Fruit fly (Drosophila melanogaster): ENCODE data around the gene CG34280.

Gene CG34280

dm6 chr3R:17386168-17386819 is 17.2 kb downstream of the CG34280 start (continued):
- TF ChIP-seq CG9609 (GFP tag; optimal IDR thresholded peaks at IDR 0.05): peak; percentile 38
- no peak for TF ChIP-seq MESR4 (GFP tag; optimal IDR thresholded peaks at IDR 0.05)
- no peak for TF ChIP-seq CG2129 (GFP tag; IDR thresholded peaks at IDR 0.05; ENCODE audit: partially characterized antibody)
- TF ChIP-seq pfk (GFP tag; optimal IDR thresholded peaks at IDR 0.05): no peak
- no peak for TF ChIP-seq CG6683 (GFP tag; optimal IDR thresholded peaks at IDR 0.05)
- TF ChIP-seq CG12744 (GFP tag; optimal IDR thresholded peaks at IDR 0.05): no peak
- no peak for TF ChIP-seq HmgZ (tag; optimal IDR thresholded peaks at IDR 0.05)
- TF ChIP-seq CG5245 (GFP tag; optimal IDR thresholded peaks at IDR 0.05): peak; percentile 64
- peak; percentile 34 for TF ChIP-seq Nf-YB (GFP tag; optimal IDR thresholded peaks at IDR 0.05)
- peak in 1 of 2 experiments; percentile 57 for TF ChIP-seq eve (GFP tag; optimal IDR thresholded peaks at IDR 0.05)
- peak; percentile 12 for TF ChIP-seq Lhr (GFP tag; optimal IDR thresholded peaks at IDR 0.05)
- TF ChIP-seq CG10462 (GFP tag; optimal IDR thresholded peaks at IDR 0.05): peak; percentile 18
- TF ChIP-seq BEAF-32 (GFP tag; optimal IDR thresholded peaks at IDR 0.05): no peak
- peak; percentile 77 for TF ChIP-seq ATbp (GFP tag; optimal IDR thresholded peaks at IDR 0.05)
- TF ChIP-seq CG30020 (tag; optimal IDR thresholded peaks at IDR 0.05): no peak
- no peak for TF ChIP-seq CG33213 (GFP tag; optimal IDR thresholded peaks at IDR 0.05)
- TF ChIP-seq stwl (tag; optimal IDR thresholded peaks at IDR 0.05): no peak
- peak; percentile 96 for TF ChIP-seq Ets65A (GFP tag)
- no peak for TF ChIP-seq pita (GFP tag; optimal IDR thresholded peaks at IDR 0.05)
- peak; percentile 73 for TF ChIP-seq Sox100B (GFP tag; optimal IDR thresholded peaks at IDR 0.05)
- peak; percentile 17; the same call in 1 of the 2 replicates for TF ChIP-seq Oaz (GFP tag; IDR thresholded peaks at IDR 0.05)
- TF ChIP-seq ttk (GFP tag; IDR thresholded peaks at IDR 0.05): peak; percentile 72
- TF ChIP-seq crp (GFP tag; optimal IDR thresholded peaks at IDR 0.05): no peak
- peak; percentile 81 for TF ChIP-seq CG18262 (tag; optimal IDR thresholded peaks at IDR 0.05)
- peak in 1 of 2 experiments; percentile 29 for TF ChIP-seq Hr78 (GFP tag; optimal IDR thresholded peaks at IDR 0.05)
- TF ChIP-seq CG10565 (GFP tag; optimal IDR thresholded peaks at IDR 0.05): no peak
- TF ChIP-seq zen (tag; optimal IDR thresholded peaks at IDR 0.05): peak; percentile 35
- no peak for TF ChIP-seq vfl (GFP tag; optimal IDR thresholded peaks at IDR 0.05)
- TF ChIP-seq amos (GFP tag; IDR thresholded peaks at IDR 0.05; ENCODE audit: partially characterized antibody): no peak
- TF ChIP-seq shn (GFP tag; optimal IDR thresholded peaks at IDR 0.05): no peak
- peak; percentile 31 for TF ChIP-seq CG12236 (GFP tag; optimal IDR thresholded peaks at IDR 0.05)
- peak; percentile 69 for TF ChIP-seq CG17829 (tag; optimal IDR thresholded peaks at IDR 0.05)
- TF ChIP-seq CG3847 (GFP tag; IDR thresholded peaks at IDR 0.05): peak; percentile 14; the same call in 1 of the 2 replicates
- TF ChIP-seq gcm (GFP tag; optimal IDR thresholded peaks at IDR 0.05): peak; percentile 48
- TF ChIP-seq CG7372 (GFP tag; IDR thresholded peaks at IDR 0.05): peak; percentile 50; the same call in 1 of the 2 replicates
- no peak for TF ChIP-seq Stat92E (GFP tag; optimal IDR thresholded peaks at IDR 0.05)
- TF ChIP-seq Lpt (GFP tag; optimal IDR thresholded peaks at IDR 0.05): no peak
- no peak for TF ChIP-seq crc (GFP tag; optimal IDR thresholded peaks at IDR 0.05)
- peak; percentile 75 for TF ChIP-seq CG13424 (tag; optimal IDR thresholded peaks at IDR 0.05)
- TF ChIP-seq Elba2 (GFP tag; optimal IDR thresholded peaks at IDR 0.05): no peak
- TF ChIP-seq CG15269 (tag; optimal IDR thresholded peaks at IDR 0.05): peak; percentile 64
- no peak for TF ChIP-seq nerfin-2 (GFP tag; IDR thresholded peaks at IDR 0.05; ENCODE audit: partially characterized antibody)
- no peak for TF ChIP-seq schlank (tag; optimal IDR thresholded peaks at IDR 0.05)
- 0 out of 2 replicates have a peak, but pooled peaks have one; percentile 18 for TF ChIP-seq CG16779 (GFP tag; IDR thresholded peaks at IDR 0.05)
- no peak for TF ChIP-seq Hmx (GFP tag; optimal IDR thresholded peaks at IDR 0.05)
- TF ChIP-seq CG9797 (GFP tag; optimal IDR thresholded peaks at IDR 0.05): no peak
- TF ChIP-seq phol (tag; optimal IDR thresholded peaks at IDR 0.05): peak; percentile 84
- peak; percentile 61 for TF ChIP-seq CG14014 (GFP tag; IDR thresholded peaks at IDR 0.05)
